Fruit fly (Drosophila melanogaster) whole organism, prepupa: ENCODE measurements around the gene Ns4.

ENCODE experiments used
- Blimp-1 ChIP-seq: fragments of 200-800 bp; sonication (Bioruptor generic); optimal IDR thresholded peaks from 3 replicates; lab custom pipeline; 2017; ENCODE audit warnings: missing biosample characterization, missing genetic modification characterization, mild to moderate bottlenecking, moderate library complexity, missing genetic modification reagents
- CG10669 ChIP-seq: fragments of 200-800 bp; sonication (Bioruptor generic); optimal IDR thresholded peaks from 3 replicates; lab custom pipeline; 2018; ENCODE audit warnings: missing biosample characterization, mild to moderate bottlenecking, missing genetic modification characterization, moderate library complexity
- CG1621 ChIP-seq: fragments of 200-800 bp; sonication (Bioruptor generic); optimal IDR thresholded peaks from 3 replicates; lab custom pipeline; 2018; ENCODE audit warnings: missing biosample characterization, mild to moderate bottlenecking, missing genetic modification characterization
- CG16779 ChIP-seq: fragments of 200-800 bp; sonication (Bioruptor generic); optimal IDR thresholded peaks from 3 replicates; lab custom pipeline; 2017; ENCODE audit warnings: missing biosample characterization, mild to moderate bottlenecking, missing genetic modification characterization
- CG32006 ChIP-seq: fragments of 200-800 bp; sonication (Bioruptor generic); optimal IDR thresholded peaks from 3 replicates; lab custom pipeline; 2017; ENCODE audit warnings: missing biosample characterization, mild to moderate bottlenecking, missing genetic modification characterization
- CG3919 ChIP-seq: fragments of 200-800 bp; sonication (Bioruptor generic); optimal IDR thresholded peaks from 3 replicates; lab custom pipeline; 2016; ENCODE audit warnings: missing biosample characterization, missing genetic modification characterization
- CG4318 ChIP-seq: fragments of 200-800 bp; sonication (Bioruptor generic); optimal IDR thresholded peaks from 3 replicates; lab custom pipeline; 2017; ENCODE audit warnings: missing biosample characterization, mild to moderate bottlenecking, missing genetic modification characterization
- CG6276 ChIP-seq: fragments of 200-800 bp; sonication (Bioruptor generic); optimal IDR thresholded peaks from 2 replicates; lab custom pipeline; 2017; ENCODE audit warnings: missing biosample characterization, mild to moderate bottlenecking, missing genetic modification characterization
- CG6854 ChIP-seq: fragments of 200-800 bp; sonication (Bioruptor generic); optimal IDR thresholded peaks from 2 replicates; lab custom pipeline; 2017; ENCODE audit warnings: missing biosample characterization, mild to moderate bottlenecking, missing genetic modification characterization
- CG7368 ChIP-seq: fragments of 200-800 bp; sonication (Bioruptor generic); optimal IDR thresholded peaks from 3 replicates; lab custom pipeline; 2016; ENCODE audit warnings: missing biosample characterization, missing genetic modification characterization
- CG8119 ChIP-seq: fragments of 200-800 bp; sonication (Bioruptor generic); IDR thresholded peaks from 3 replicates; pipeline ENCODE4 v1.3.6; 2022; ENCODE audit warnings: missing biosample characterization, missing genetic modification characterization
- CG8632 ChIP-seq: fragments of 200-800 bp; sonication (Bioruptor generic); optimal IDR thresholded peaks from 3 replicates; lab custom pipeline; 2016; ENCODE audit warnings: missing biosample characterization, missing genetic modification characterization
- Eip78C ChIP-seq: fragments of 200-800 bp; sonication (Bioruptor generic); peaks from one replicate; lab custom pipeline; 2016; ENCODE audit warnings: missing biosample characterization, missing genetic modification characterization
- Ets21C ChIP-seq: fragments of 200-800 bp; sonication (Bioruptor generic); optimal IDR thresholded peaks from 3 replicates; lab custom pipeline; 2016; ENCODE audit warnings: missing biosample characterization, missing genetic modification characterization
- Ets96B ChIP-seq: fragments of 200-800 bp; optimal IDR thresholded peaks from 2 replicates; lab custom pipeline; 2019; ENCODE audit warnings: missing biosample characterization, mild to moderate bottlenecking, missing genetic modification characterization, moderate library complexity
- Hr4 ChIP-seq: fragments of 200-800 bp; sonication (Bioruptor generic); optimal IDR thresholded peaks from 3 replicates; lab custom pipeline; 2016; ENCODE audit warnings: missing biosample characterization, missing genetic modification characterization
- Smox ChIP-seq: fragments of 200-800 bp; sonication (Bioruptor generic); optimal IDR thresholded peaks from 3 replicates; lab custom pipeline; 2016; ENCODE audit warnings: missing biosample characterization, missing genetic modification characterization
- achi ChIP-seq: fragments of 200-800 bp; sonication (Bioruptor generic); optimal IDR thresholded peaks from 3 replicates; lab custom pipeline; 2016; ENCODE audit warnings: missing biosample characterization, missing genetic modification characterization
- cyc ChIP-seq: fragments of 200-800 bp; sonication (Bioruptor generic); optimal IDR thresholded peaks from 3 replicates; lab custom pipeline; 2016; ENCODE audit warnings: missing biosample characterization, missing genetic modification characterization
- dac ChIP-seq: fragments of 200-800 bp; sonication (Bioruptor generic); optimal IDR thresholded peaks from 2 replicates; lab custom pipeline; 2017; ENCODE audit warnings: missing biosample characterization, mild to moderate bottlenecking, missing genetic modification characterization
- dsx ChIP-seq: fragments of 200-800 bp; optimal IDR thresholded peaks from 3 replicates; lab custom pipeline; 2019; ENCODE audit warnings: missing biosample characterization, mild to moderate bottlenecking, missing genetic modification characterization, moderate library complexity; ENCODE audit not compliant: poor library complexity, severe bottlenecking
- eg ChIP-seq: fragments of 200-800 bp; sonication (Bioruptor generic); IDR thresholded peaks from 3 replicates; pipeline ENCODE4 v1.3.6; 2022; ENCODE audit warnings: missing biosample characterization, missing genetic modification characterization
- esn ChIP-seq: fragments of 200-800 bp; sonication (Bioruptor generic); optimal IDR thresholded peaks from 2 replicates; lab custom pipeline; 2016; ENCODE audit warnings: missing biosample characterization, mild to moderate bottlenecking, missing genetic modification characterization, moderate library complexity
- fkh ChIP-seq: fragments of 200-800 bp; sonication (Bioruptor generic); optimal IDR thresholded peaks from 3 replicates; lab custom pipeline; 2017; ENCODE audit warnings: missing biosample characterization, mild to moderate bottlenecking, missing genetic modification characterization, moderate library complexity
- lz ChIP-seq: fragments of 200-800 bp; sonication (Bioruptor generic); optimal IDR thresholded peaks from 3 replicates; lab custom pipeline; 2016; ENCODE audit warnings: missing biosample characterization, missing genetic modification characterization
- pdm3 ChIP-seq: fragments of 200-800 bp; sonication (Bioruptor generic); optimal IDR thresholded peaks from 3 replicates; lab custom pipeline; 2016; ENCODE audit warnings: missing biosample characterization, missing genetic modification characterization
- ss ChIP-seq, 2 experiments: fragments of 200-800 bp; sonication (Bioruptor generic); optimal IDR thresholded peaks; 2 replicates in 1 of 2; 3 replicates in 1 of 2; lab custom pipeline; 2017 to 2018; ENCODE audit warnings: mild to moderate bottlenecking in 2 of 2, missing biosample characterization in 2 of 2, missing genetic modification characterization in 2 of 2, moderate library complexity in 1 of 2
- svp ChIP-seq: fragments of 200-800 bp; sonication (Bioruptor generic); peaks from one replicate; lab custom pipeline; 2016; ENCODE audit warnings: missing biosample characterization, missing genetic modification characterization
- topi ChIP-seq: fragments of 200-800 bp; sonication (Bioruptor generic); optimal IDR thresholded peaks from 3 replicates; lab custom pipeline; 2016; ENCODE audit warnings: missing biosample characterization, missing genetic modification characterization
- vri ChIP-seq: fragments of 200-800 bp; sonication (Bioruptor generic); optimal IDR thresholded peaks from 3 replicates; lab custom pipeline; 2016; ENCODE audit warnings: missing biosample characterization, mild to moderate bottlenecking, missing genetic modification characterization

Gene Ns4

DNA sequence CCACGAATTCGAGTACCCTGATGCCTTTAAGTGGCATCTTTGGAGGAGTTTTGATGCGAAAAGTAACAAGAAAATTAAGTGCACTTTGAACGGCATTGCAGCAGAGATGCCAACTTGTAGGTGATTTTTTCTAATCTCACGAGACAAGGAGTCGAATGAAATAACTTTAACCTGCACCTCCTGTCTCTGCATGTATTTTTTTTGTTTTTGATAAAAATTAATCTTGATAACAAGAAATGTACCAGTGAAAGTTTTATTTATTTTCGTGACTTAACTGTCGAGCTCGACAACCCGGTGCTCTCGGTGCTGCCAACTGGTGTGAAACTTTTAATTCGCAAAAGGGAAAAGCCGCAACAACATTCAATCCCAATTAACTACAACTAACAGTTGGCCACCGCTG, at the start of gene Ns4, which contains the start of gene Amacr (continued):
- TF ChIP-seq CG10669 (no peak), dsx (GFP tag; lab: Kevin White, UChicago) (no peak), CG7368 (GFP tag; lab: Kevin White, UChicago) (peak; percentile 43), Eip78C (GFP tag; lab: Kevin White, UChicago) (no peak), topi (GFP tag; lab: Kevin White, UChicago) (peak; percentile 75), Smox (GFP tag; lab: Kevin White, UChicago) (no peak), cyc (GFP tag; lab: Kevin White, UChicago) (peak; percentile 67), dac (GFP tag; lab: Kevin White, UChicago) (peak; percentile 67)
- TF ChIP-seq, all 60 proteins: peak for 41

DNA sequence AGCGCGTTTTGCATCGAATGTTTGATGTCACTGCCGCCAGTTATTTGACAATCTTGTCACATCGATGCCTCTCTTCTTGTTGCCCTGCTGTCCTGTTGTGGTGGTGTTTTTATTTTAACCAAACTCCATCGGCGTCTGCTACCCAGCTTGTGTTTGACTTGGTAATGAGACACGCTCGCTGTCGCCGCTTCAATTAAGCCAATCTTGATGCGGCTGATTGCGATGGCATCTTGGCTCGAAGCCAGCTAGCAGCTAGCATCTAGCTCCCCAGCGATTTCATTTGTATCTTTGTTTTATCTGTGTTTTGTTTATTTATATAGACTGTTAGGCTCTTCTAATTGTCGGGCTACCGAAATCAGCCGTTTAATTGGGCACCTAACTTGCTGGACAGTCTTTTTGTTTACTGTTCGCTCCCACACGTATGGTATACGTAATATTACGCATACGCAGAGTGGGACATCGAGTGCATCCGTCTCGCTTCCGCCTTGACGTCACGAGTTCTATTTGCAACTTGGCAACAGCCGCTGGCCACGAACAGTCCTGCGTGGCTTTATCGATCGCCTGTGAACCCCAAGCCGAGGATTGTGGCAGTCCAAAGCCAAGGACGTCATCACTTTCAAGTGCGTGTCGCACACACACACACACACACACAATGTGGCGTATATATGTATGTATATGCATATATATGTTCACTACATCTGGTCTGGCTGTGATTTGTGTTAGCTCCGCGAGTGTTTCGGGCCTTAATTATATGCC, 47.6 kb upstream of the Ns4 start:
- TF ChIP-seq ss (GFP tag; optimal IDR thresholded peaks at IDR 0.05; lab: Kevin White, UChicago) (peak in 1 of 2 experiments; percentile 19), lz (GFP tag; lab: Kevin White, UChicago) (no peak)
- TF ChIP-seq, all 60 proteins: peak for 1

DNA sequence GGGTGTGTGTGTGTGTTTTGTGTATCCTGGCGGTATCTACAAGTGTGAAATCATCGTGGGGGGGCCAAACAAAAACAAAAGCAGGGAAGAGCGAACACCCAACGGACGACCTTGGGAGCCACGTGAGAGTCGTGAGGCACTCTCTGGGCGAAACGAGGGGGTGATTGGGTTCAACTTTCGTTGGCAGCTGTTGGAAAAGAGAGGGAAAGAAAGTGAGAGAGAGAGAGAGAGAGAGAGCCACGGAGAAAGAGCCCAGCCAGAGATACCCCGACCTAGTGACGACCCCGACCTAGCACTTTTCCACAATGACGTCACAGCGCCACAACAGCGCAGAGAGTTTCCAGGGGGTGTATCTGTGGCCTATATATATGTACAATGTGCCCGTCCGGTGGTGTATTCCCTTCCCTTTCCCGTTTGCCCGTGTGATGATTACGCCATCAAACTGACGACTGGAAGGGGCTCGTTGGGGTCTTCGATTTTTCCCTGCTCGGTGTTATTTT, 46.4 kb upstream of the Ns4 start:
- TF ChIP-seq pdm3 (GFP tag; lab: Kevin White, UChicago): no peak
- no peak for TF ChIP-seq CG4318
- no peak for TF ChIP-seq CG8632 (GFP tag; lab: Kevin White, UChicago)

DNA sequence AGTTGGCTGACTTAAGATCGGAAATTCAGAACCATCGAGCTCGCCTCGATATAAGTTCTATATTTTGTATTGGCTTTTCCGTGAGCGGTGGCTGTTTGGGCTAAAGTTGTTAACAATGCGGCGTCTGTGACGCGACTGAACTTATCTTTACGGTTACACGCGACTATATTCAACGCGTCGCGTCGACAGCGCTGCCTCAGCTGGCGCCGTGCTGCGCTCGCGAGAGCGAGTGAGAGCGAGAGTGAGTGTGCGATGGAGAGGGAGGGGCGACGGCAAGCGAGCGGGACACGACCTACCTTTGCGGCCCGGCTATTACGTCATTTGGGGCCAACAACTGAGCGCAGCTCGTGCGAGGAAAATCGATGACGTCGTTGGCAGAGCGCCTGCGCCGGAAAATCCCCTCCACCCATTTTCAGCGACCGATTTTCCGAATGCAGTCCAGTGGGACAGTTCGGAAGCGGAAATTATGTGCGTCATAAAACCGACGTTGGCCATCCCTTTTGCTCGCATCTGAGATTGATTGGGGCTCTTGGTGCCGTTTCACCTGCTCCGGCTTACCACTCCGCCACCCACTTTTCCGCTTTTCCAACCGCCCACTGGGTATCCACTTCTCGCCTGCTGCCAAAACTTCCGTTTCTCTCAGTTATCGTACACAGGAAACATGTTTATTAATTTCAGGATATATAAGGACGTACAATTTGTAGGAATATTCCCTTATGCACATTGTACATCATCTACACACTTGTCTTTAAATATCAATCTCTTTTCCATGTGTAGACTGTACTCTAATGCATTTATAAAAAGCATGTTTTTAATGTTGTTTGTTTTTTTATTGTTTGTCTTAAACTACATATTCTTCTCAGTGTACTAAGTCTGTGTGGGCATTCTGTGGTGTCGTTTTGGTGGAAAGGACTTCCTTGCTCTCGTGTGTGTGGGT, 37.5 kb upstream of the Ns4 start, which contains the start of gene Hr38:
TSS of gene Hr38 (minus strand) at position 121 of the 937 bp plus-strand sequence.
- TF ChIP-seq Hr4: peak; percentile 62
- peak; percentile 42 for TF ChIP-seq CG32006 (GFP tag; lab: Kevin White, UChicago)
- no peak for TF ChIP-seq dsx (GFP tag; lab: Kevin White, UChicago)
- peak; percentile 8 to 15 for TF ChIP-seq ss (GFP tag; optimal IDR thresholded peaks at IDR 0.05; lab: Kevin White, UChicago)
- no peak for TF ChIP-seq CG6854 (GFP tag; lab: Kevin White, UChicago)
- TF ChIP-seq CG1621: peak; percentile 35
- peak; percentile 81 for TF ChIP-seq svp (GFP tag; lab: Kevin White, UChicago)
- no peak for TF ChIP-seq CG6276 (GFP tag; lab: Kevin White, UChicago)
- TF ChIP-seq vri (GFP tag; lab: Kevin White, UChicago): peak; percentile 59
- TF ChIP-seq Blimp-1: peak; percentile 72
- peak; percentile 58 for TF ChIP-seq Eip78C (GFP tag; lab: Kevin White, UChicago)
- no peak for TF ChIP-seq Ets21C (GFP tag; lab: Kevin White, UChicago)
- no peak for TF ChIP-seq achi (GFP tag; lab: Kevin White, UChicago)
- no peak for TF ChIP-seq CG7368 (GFP tag; lab: Kevin White, UChicago)
- no peak for TF ChIP-seq esn (GFP tag; lab: Kevin White, UChicago)
- TF ChIP-seq Ets96B (tag; lab: Kevin White, UChicago): peak; percentile 3
- TF ChIP-seq pdm3 (GFP tag; lab: Kevin White, UChicago): peak; percentile 6
- peak; percentile 26 for TF ChIP-seq CG3919 (GFP tag; lab: Kevin White, UChicago)
- peak; percentile 17; the same call in 1 of the 3 replicates for TF ChIP-seq CG8119 (GFP tag; lab: Robert Waterston, UW)
- TF ChIP-seq fkh (GFP tag; lab: Kevin White, UChicago): peak; percentile 2
- no peak for TF ChIP-seq Smox (GFP tag; lab: Kevin White, UChicago)
- peak; percentile 17 for TF ChIP-seq CG16779 (tag; lab: Kevin White, UChicago)
- TF ChIP-seq eg (GFP tag; lab: Robert Waterston, UW): peak; percentile 66
- TF ChIP-seq, all 60 proteins: peak for 15
